Fruit fly (Drosophila melanogaster): Measurements from ENCODE around the gene Gr94a.

The Gr94a gene

dm6 chr3R:23053936-23054335 lies 2.4 kb downstream of the Gr94a start, which contains the start of gene p53 (continued):
- TF ChIP-seq sc (optimal IDR thresholded peaks at IDR 0.05) (no peak), sc (GFP tag; optimal IDR thresholded peaks at IDR 0.05) (peak; percentile 64), Mes4 (GFP tag; optimal IDR thresholded peaks at IDR 0.05) (peak; percentile 82), CG30431 (GFP tag; optimal IDR thresholded peaks at IDR 0.05) (peak; percentile 67), Abd-B (GFP tag; optimal IDR thresholded peaks at IDR 0.05) (peak; percentile 61), CG6175 (GFP tag; IDR thresholded peaks at IDR 0.05) (0 out of 3 replicates have a peak, but pooled peaks have one; percentile 42), B-H2 (GFP tag; optimal IDR thresholded peaks at IDR 0.05) (peak; percentile 66), CG34224 (GFP tag; IDR thresholded peaks at IDR 0.05; ENCODE audit: partially characterized antibody) (peak; percentile 54), CG6791 (GFP tag; IDR thresholded peaks at IDR 0.05; ENCODE audit: partially characterized antibody) (peak; percentile 80), Hr39 (optimal IDR thresholded peaks at IDR 0.05) (no peak), pita (GFP tag; optimal IDR thresholded peaks at IDR 0.05) (no peak), CG10321 (GFP tag; IDR thresholded peaks at IDR 0.05) (peak; percentile 46; the same call in 1 of the 2 replicates), CG15696 (tag; optimal IDR thresholded peaks at IDR 0.05) (peak; percentile 6), CG6683 (GFP tag; optimal IDR thresholded peaks at IDR 0.05) (peak; percentile 64), CG3847 (GFP tag; IDR thresholded peaks at IDR 0.05) (peak; percentile 71), CG32767 (GFP tag; IDR thresholded peaks at IDR 0.05) (0 out of 2 replicates have a peak, but pooled peaks have one; percentile 43), CG9727 (GFP tag; optimal IDR thresholded peaks at IDR 0.05) (peak; percentile 86), CG1602 (GFP tag; optimal IDR thresholded peaks at IDR 0.05) (peak; percentile 2), her (GFP tag; optimal IDR thresholded peaks at IDR 0.05) (peak; percentile 68), Rx (GFP tag; IDR thresholded peaks at IDR 0.05) (peak; percentile 68), psq (GFP tag; optimal IDR thresholded peaks at IDR 0.05) (no peak), bsh (GFP tag; optimal IDR thresholded peaks at IDR 0.05) (peak in 1 of 2 experiments; percentile 64), Ssrp (tag; optimal IDR thresholded peaks at IDR 0.05) (peak; percentile 48), jigr1 (GFP tag; IDR thresholded peaks at IDR 0.05) (no peak), CG1024 (GFP tag; IDR thresholded peaks at IDR 0.05) (peak; percentile 60), sd (tag; optimal IDR thresholded peaks at IDR 0.05) (peak; percentile 4), Nf-YA (GFP tag; IDR thresholded peaks at IDR 0.05) (peak; percentile 48), dmrt11E (tag; optimal IDR thresholded peaks at IDR 0.05) (peak; percentile 62), dm (GFP tag; optimal IDR thresholded peaks at IDR 0.05) (peak; percentile 61), Hr3 (GFP tag; optimal IDR thresholded peaks at IDR 0.05) (peak; percentile 50), CG1792 (GFP tag; optimal IDR thresholded peaks at IDR 0.05) (peak; percentile 68), gem (tag; optimal IDR thresholded peaks at IDR 0.05) (no peak), HLHmδ (GFP tag; optimal IDR thresholded peaks at IDR 0.05) (peak; percentile 91), seq (GFP tag; IDR thresholded peaks at IDR 0.05) (no peak), CG12744 (GFP tag; optimal IDR thresholded peaks at IDR 0.05) (peak; percentile 78), HLH54F (GFP tag; optimal IDR thresholded peaks at IDR 0.05) (peak; percentile 52), CG9215 (GFP tag; IDR thresholded peaks at IDR 0.05) (0 out of 2 replicates have a peak, but pooled peaks have one; percentile 25), gfzf (GFP tag; optimal IDR thresholded peaks at IDR 0.05) (peak; percentile 4), CG11696 (GFP tag; IDR thresholded peaks at IDR 0.05) (no peak), CG32532 (GFP tag; IDR thresholded peaks at IDR 0.05) (peak; percentile 80), hth (optimal IDR thresholded peaks at IDR 0.05) (no peak), Sox100B (GFP tag; optimal IDR thresholded peaks at IDR 0.05) (peak; percentile 72), ac (GFP tag; optimal IDR thresholded peaks at IDR 0.05) (peak; percentile 16), H15 (GFP tag; IDR thresholded peaks at IDR 0.05) (peak; percentile 64; the same call in 2 of the 3 replicates), CG8089 (GFP tag; optimal IDR thresholded peaks at IDR 0.05) (peak; percentile 70), inv (GFP tag; IDR thresholded peaks at IDR 0.05; ENCODE audit: partially characterized antibody) (peak; percentile 67), PHDP (tag; optimal IDR thresholded peaks at IDR 0.05) (peak; percentile 79), sima (GFP tag; optimal IDR thresholded peaks at IDR 0.05) (peak; percentile 16), CG14441 (GFP tag; IDR thresholded peaks at IDR 0.05) (peak; percentile 66), h (optimal IDR thresholded peaks at IDR 0.05) (no peak), Hey (tag; optimal IDR thresholded peaks at IDR 0.05) (no peak), CG10274 (GFP tag; optimal IDR thresholded peaks at IDR 0.05) (peak; percentile 70)

All from whole organism, embryonic.